Worm (Caenorhabditis elegans) whole organism, mixed stage, embryonic: ENCODE data around the gene ZK1236.5.

Source experiments
- M03D4.4 ChIP-seq: sonication (generic microtip); optimal IDR thresholded peaks from 2 replicates; lab custom pipeline; 2017; ENCODE audit warnings: mild to moderate bottlenecking, missing genetic modification characterization, missing compliant biosample characterization
- blmp-1 ChIP-seq: fragments of 150-350 bp; optimal IDR thresholded peaks from 2 replicates; lab custom pipeline; 2014; ENCODE audit warnings: missing biosample characterization, missing genetic modification characterization
- ceh-39 ChIP-seq: fragments of 150-350 bp; optimal IDR thresholded peaks from 2 replicates; lab custom pipeline; 2014; ENCODE audit warnings: missing biosample characterization, missing genetic modification characterization
- ceh-43 ChIP-seq: fragments of 200-800 bp; sonication (Bioruptor generic); optimal IDR thresholded peaks from 2 replicates; lab custom pipeline; 2018; ENCODE audit warnings: mild to moderate bottlenecking, missing genetic modification characterization, moderate library complexity, missing compliant biosample characterization
- ceh-83 ChIP-seq: fragments of 200-800 bp; sonication (Bioruptor generic); optimal IDR thresholded peaks from 2 replicates; lab custom pipeline; 2018; ENCODE audit warnings: mild to moderate bottlenecking, missing genetic modification characterization, missing compliant biosample characterization
- ces-1 ChIP-seq: fragments of 150-350 bp; optimal IDR thresholded peaks from 2 replicates; lab custom pipeline; 2014; ENCODE audit warnings: missing biosample characterization, missing genetic modification reagents, missing genetic modification characterization
- cnd-1 ChIP-seq: fragments of 200-800 bp; sonication (Bioruptor generic); optimal IDR thresholded peaks from 2 replicates; lab custom pipeline; 2018; ENCODE audit warnings: mild to moderate bottlenecking, missing genetic modification characterization, missing compliant biosample characterization
- elt-1 ChIP-seq: sonication (generic microtip); optimal IDR thresholded peaks from 2 replicates; lab custom pipeline; 2017; ENCODE audit warnings: missing genetic modification characterization, mild to moderate bottlenecking, missing compliant biosample characterization, antibody characterized with exemption, moderate library complexity, borderline replicate concordance; ENCODE audit not compliant: insufficient read depth
- elt-3 ChIP-seq: fragments of 150-350 bp; optimal IDR thresholded peaks from 2 replicates; lab custom pipeline; 2014; ENCODE audit warnings: missing biosample characterization, missing genetic modification characterization
- ham-2 ChIP-seq: fragments of 200-800 bp; sonication (Bioruptor generic); optimal IDR thresholded peaks from 2 replicates; lab custom pipeline; 2018; ENCODE audit warnings: mild to moderate bottlenecking, missing genetic modification characterization, missing compliant biosample characterization
- hlh-1 ChIP-seq: fragments of 150-350 bp; optimal IDR thresholded peaks from 2 replicates; lab custom pipeline; 2014; ENCODE audit warnings: missing biosample characterization, missing genetic modification reagents, missing genetic modification characterization
- lin-13 ChIP-seq: fragments of 150-350 bp; optimal IDR thresholded peaks from 2 replicates; lab custom pipeline; 2014; ENCODE audit warnings: missing biosample characterization, missing genetic modification characterization
- lin-32 ChIP-seq: fragments of 200-800 bp; sonication (Bioruptor generic); optimal IDR thresholded peaks from 2 replicates; lab custom pipeline; 2018; ENCODE audit warnings: mild to moderate bottlenecking, missing genetic modification characterization, missing compliant biosample characterization
- lsy-2 ChIP-seq: fragments of 150-350 bp; optimal IDR thresholded peaks from 2 replicates; lab custom pipeline; 2014; ENCODE audit warnings: missing biosample characterization, missing genetic modification characterization
- mab-5 ChIP-seq: fragments of 150-350 bp; optimal IDR thresholded peaks from 2 replicates; lab custom pipeline; 2014; ENCODE audit warnings: missing biosample characterization, missing genetic modification characterization
- mep-1 ChIP-seq: fragments of 150-350 bp; optimal IDR thresholded peaks from 2 replicates; lab custom pipeline; 2017; ENCODE audit warnings: missing biosample characterization, missing genetic modification reagents, missing genetic modification characterization, inconsistent platforms
- mls-2 ChIP-seq: sonication (generic microtip); optimal IDR thresholded peaks from 2 replicates; lab custom pipeline; 2016; ENCODE audit warnings: mild to moderate bottlenecking, missing genetic modification characterization, moderate library complexity, missing compliant biosample characterization
- nhr-12 ChIP-seq: fragments of 150-350 bp; optimal IDR thresholded peaks from 2 replicates; lab custom pipeline; 2014; ENCODE audit warnings: missing biosample characterization, missing genetic modification characterization
- nhr-2 ChIP-seq: fragments of 150-350 bp; optimal IDR thresholded peaks from 2 replicates; lab custom pipeline; 2014; ENCODE audit warnings: missing biosample characterization, missing genetic modification characterization
- sem-2 ChIP-seq: fragments of 200-800 bp; sonication (Bioruptor generic); optimal IDR thresholded peaks from 2 replicates; lab custom pipeline; 2018; ENCODE audit warnings: mild to moderate bottlenecking, missing genetic modification characterization, missing compliant biosample characterization
- snpc-4 ChIP-seq: fragments of 150-350 bp; optimal IDR thresholded peaks from 2 replicates; lab custom pipeline; 2014; ENCODE audit warnings: missing biosample characterization, missing genetic modification characterization
- sptf-1 ChIP-seq: sonication (generic microtip); optimal IDR thresholded peaks from 2 replicates; lab custom pipeline; 2017; ENCODE audit warnings: mild to moderate bottlenecking, missing genetic modification characterization, moderate library complexity, missing compliant biosample characterization
- tbx-8 ChIP-seq: fragments of 200-800 bp; sonication (Bioruptor generic); optimal IDR thresholded peaks from 2 replicates; lab custom pipeline; 2018; ENCODE audit warnings: mild to moderate bottlenecking, missing genetic modification characterization, moderate library complexity, missing compliant biosample characterization
- unc-120 ChIP-seq: sonication (generic microtip); optimal IDR thresholded peaks from 2 replicates; lab custom pipeline; 2017; ENCODE audit warnings: missing genetic modification characterization, missing compliant biosample characterization; ENCODE audit not compliant: poor library complexity, severe bottlenecking
- unc-39 ChIP-seq: fragments of 150-350 bp; optimal IDR thresholded peaks from 2 replicates; lab custom pipeline; 2014; ENCODE audit warnings: missing biosample characterization, missing genetic modification characterization
- unc-62 ChIP-seq: fragments of 150-350 bp; optimal IDR thresholded peaks from 2 replicates; lab custom pipeline; 2014; ENCODE audit warnings: missing biosample characterization, missing genetic modification reagents, missing genetic modification characterization
- zip-8 ChIP-seq: fragments of 150-350 bp; optimal IDR thresholded peaks from 2 replicates; lab custom pipeline; 2014; ENCODE audit warnings: missing biosample characterization, missing genetic modification characterization
- ztf-11 ChIP-seq: fragments of 150-350 bp; optimal IDR thresholded peaks from 2 replicates; lab custom pipeline; 2014; ENCODE audit warnings: missing biosample characterization, missing genetic modification characterization

Gene ZK1236.5

DNA sequence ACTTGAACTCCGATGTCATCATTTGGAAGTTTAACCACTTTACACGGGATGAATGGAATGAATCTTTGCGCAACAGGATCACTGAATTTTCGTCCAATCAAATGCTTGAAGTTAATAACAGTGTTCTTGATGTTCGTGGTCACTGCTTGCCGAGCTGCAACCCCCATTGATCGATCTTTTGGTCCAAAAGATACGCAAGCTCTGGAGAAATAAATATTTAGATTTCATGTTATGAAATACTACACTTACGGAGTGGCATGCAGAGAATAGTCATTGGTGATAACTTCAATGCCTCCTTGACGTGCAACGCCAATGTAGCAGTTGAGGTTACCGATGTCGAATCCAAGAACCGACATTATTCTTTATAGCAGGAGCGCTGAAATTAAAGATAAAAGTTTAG, 14.5 kb upstream of the ZK1236.5 start, which contains the start of gene hsp-110:
Gene hsp-110, minus strand, starts transcription at position 376 of the 400 bp plus-strand sequence.
- TF ChIP-seq snpc-4 = no peak
- no peak for TF ChIP-seq hlh-1 (tag; lab: Kevin White, UChicago)
- TF ChIP-seq nhr-12 (tag; lab: Kevin White, UChicago) = no peak
- TF ChIP-seq mls-2 (tag; lab: Kevin White, UChicago) = no peak
- no peak for TF ChIP-seq unc-120 (tag; lab: Kevin White, UChicago)
- no peak for TF ChIP-seq lin-13 (tag; lab: Kevin White, UChicago)
- no peak for TF ChIP-seq ham-2
- TF ChIP-seq ceh-39 (tag; lab: Kevin White, UChicago) = no peak
- no peak for TF ChIP-seq mep-1
- TF ChIP-seq zip-8 (tag; lab: Kevin White, UChicago) = no peak
- no peak for TF ChIP-seq M03D4.4 (tag; lab: Kevin White, UChicago)
- no peak for TF ChIP-seq blmp-1 (tag; lab: Kevin White, UChicago)
- TF ChIP-seq sem-2 (GFP tag; lab: Kevin White, UChicago) = no peak
- no peak for TF ChIP-seq elt-3
- TF ChIP-seq lsy-2 = no peak
- no peak for TF ChIP-seq nhr-2 (tag; lab: Kevin White, UChicago)
- TF ChIP-seq mab-5 (tag; lab: Kevin White, UChicago) = no peak
- TF ChIP-seq, all 35 proteins: peak for 0

- no peak for TF ChIP-seq nhr-2 (tag; lab: Kevin White, UChicago)
Measured at ce11 chrIII:8446061-8446460, 14.0 kb upstream of the ZK1236.5 start.

- TF ChIP-seq ceh-39 (tag; lab: Kevin White, UChicago) (no peak), cnd-1 (tag; lab: Kevin White, UChicago) (no peak), ceh-43 (GFP tag; lab: Kevin White, UChicago) (no peak), blmp-1 (tag; lab: Kevin White, UChicago) (no peak), lin-32 (GFP tag; lab: Kevin White, UChicago) (no peak), sptf-1 (tag; lab: Kevin White, UChicago) (no peak), ceh-83 (GFP tag; lab: Kevin White, UChicago) (no peak), unc-62 (GFP tag; lab: Kevin White, UChicago) (no peak), tbx-8 (GFP tag; lab: Kevin White, UChicago) (no peak), hlh-1 (tag; lab: Kevin White, UChicago) (no peak), ztf-11 (no peak), zip-8 (tag; lab: Kevin White, UChicago) (no peak), snpc-4 (no peak), unc-39 (no peak), mab-5 (tag; lab: Kevin White, UChicago) (no peak)
Measured at ce11 chrIII:8444433-8445090, 12.5 kb upstream of the ZK1236.5 start.

DNA sequence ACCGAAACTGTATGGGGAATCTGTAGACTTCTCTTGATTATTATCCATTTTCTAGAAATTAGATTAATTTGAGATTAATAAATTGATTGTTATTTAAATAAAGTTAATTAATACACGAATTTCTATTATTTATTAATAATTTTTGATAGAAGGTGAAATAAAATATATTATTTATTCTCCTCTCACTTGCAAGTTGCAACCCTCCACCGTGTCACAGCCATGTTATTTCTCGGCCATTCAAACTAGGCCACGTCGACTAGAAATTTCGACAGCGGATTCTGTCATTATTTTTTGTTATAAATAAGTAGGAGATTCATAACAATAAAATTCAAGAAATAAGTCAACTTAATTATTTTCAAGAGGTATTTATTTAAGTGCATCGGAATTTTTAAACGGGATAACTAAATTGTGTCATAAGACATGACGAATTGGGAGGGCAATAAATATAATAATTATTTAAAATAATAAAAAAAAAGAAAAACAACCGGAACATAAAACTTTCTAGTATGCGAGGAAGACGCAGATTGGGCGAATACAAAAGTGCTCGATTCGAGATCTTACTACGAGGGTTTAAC, 11.6 kb upstream of the ZK1236.5 start, which contains the start of gene ufbp-1:
Gene ufbp-1, minus strand, starts transcription at position 51 of the 575 bp plus-strand sequence.
- TF ChIP-seq lsy-2 (peak; percentile 12), elt-1 (tag; lab: Kevin White, UChicago) (no peak)

- TF ChIP-seq zip-8 (tag; lab: Kevin White, UChicago) (no peak), tbx-8 (GFP tag; lab: Kevin White, UChicago) (no peak), unc-62 (GFP tag; lab: Kevin White, UChicago) (no peak), ztf-11 (no peak), ces-1 (no peak), lin-13 (tag; lab: Kevin White, UChicago) (no peak), snpc-4 (no peak), mls-2 (tag; lab: Kevin White, UChicago) (no peak), ceh-39 (tag; lab: Kevin White, UChicago) (no peak), sem-2 (GFP tag; lab: Kevin White, UChicago) (no peak)
Measured at ce11 chrIII:8439312-8439711, 7.3 kb upstream of the ZK1236.5 start, which contains the start of gene pqn-96. Gene pqn-96, minus strand, starts transcription at chrIII:8439412.
